1 fruit fly cellular context compared by ENCODE assay signal in the genomic region with DNA sequence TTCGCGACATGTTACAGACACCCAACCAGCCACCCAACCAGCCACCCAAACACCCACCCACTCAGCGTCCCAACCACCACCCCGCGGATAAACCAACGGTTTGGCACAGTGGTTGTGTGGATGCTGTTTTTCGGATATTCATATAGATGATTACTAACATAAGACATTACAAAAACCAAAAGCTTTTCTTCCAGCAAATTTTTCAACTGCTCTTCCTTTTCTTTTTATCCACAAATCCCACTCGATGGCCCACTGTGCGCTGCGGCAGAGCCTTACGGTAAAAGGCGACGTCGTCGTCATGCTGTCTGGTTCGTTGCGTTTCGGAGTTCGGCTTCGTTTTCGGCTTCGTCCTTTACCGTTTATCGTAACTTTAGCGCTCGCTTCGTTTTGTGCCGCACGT.
A peak's percentile ranks its signal among the peaks of the same experiment; 100 is the strongest.
TF ChIP-seq lines count a peak whose summit lies in the region.

No protein-coding gene starts in this region.

TF ChIP-seq in whole organism, embryonic, 481 proteins besides CTCF, POLR2A, EP300 and RAD21 (continued from another document and continues in another):
- TF ChIP-seq Taf1 (GFP tag; IDR thresholded peaks at IDR 0.05; lab: Robert Waterston, UW) (peak; percentile 37; the same call in 1 of the 2 replicates), lbe (GFP tag; optimal IDR thresholded peaks at IDR 0.05; lab: Kevin White, UChicago) (no peak), CG31441 (GFP tag; IDR thresholded peaks at IDR 0.05; lab: Robert Waterston, UW) (no peak), sisA (GFP tag; IDR thresholded peaks at IDR 0.05; lab: Robert Waterston, UW) (peak; percentile 61), CG11723 (GFP tag; optimal IDR thresholded peaks at IDR 0.05; lab: Kevin White, UChicago) (no peak), CG6791 (GFP tag; IDR thresholded peaks at IDR 0.05; lab: Robert Waterston, UW; ENCODE audit: partially characterized antibody) (no peak), CG17328 (GFP tag; IDR thresholded peaks at IDR 0.05; lab: Robert Waterston, UW) (peak; percentile 88), CG15269 (tag; optimal IDR thresholded peaks at IDR 0.05; lab: Kevin White, UChicago) (peak; percentile 58), CG13624 (GFP tag; optimal IDR thresholded peaks at IDR 0.05; lab: Kevin White, UChicago) (no peak), CG43689 (GFP tag; IDR thresholded peaks at IDR 0.05; lab: Robert Waterston, UW) (no peak), Gsc (GFP tag; IDR thresholded peaks at IDR 0.05; lab: Robert Waterston, UW) (peak; percentile 22; the same call in 1 of the 2 replicates), Xbp1 (GFP tag; optimal IDR thresholded peaks at IDR 0.05; lab: Kevin White, UChicago) (peak; percentile 50), CG8290 (GFP tag; optimal IDR thresholded peaks at IDR 0.05; lab: Kevin White, UChicago) (no peak), CG8290 (tag; optimal IDR thresholded peaks at IDR 0.05; lab: Kevin White, UChicago) (peak in 1 of 2 experiments; percentile 52), fd64A (GFP tag; optimal IDR thresholded peaks at IDR 0.05; lab: Kevin White, UChicago) (no peak), pros (GFP tag; optimal IDR thresholded peaks at IDR 0.05; lab: Kevin White, UChicago) (no peak), CG15601 (tag; optimal IDR thresholded peaks at IDR 0.05; lab: Kevin White, UChicago) (no peak), CG16863 (GFP tag; optimal IDR thresholded peaks at IDR 0.05; lab: Kevin White, UChicago) (peak; percentile 51), Oaz (GFP tag; IDR thresholded peaks at IDR 0.05; lab: Robert Waterston, UW) (0 out of 2 replicates have a peak, but pooled peaks have one; percentile 19), CG7556 (GFP tag; optimal IDR thresholded peaks at IDR 0.05; lab: Kevin White, UChicago) (peak; percentile 63), CG4360 (GFP tag; IDR thresholded peaks at IDR 0.05; lab: Robert Waterston, UW) (no peak; the same call in 1 of the 2 replicates), CG6654 (GFP tag; optimal IDR thresholded peaks at IDR 0.05; lab: Kevin White, UChicago) (peak; percentile 40), CG1602 (GFP tag; optimal IDR thresholded peaks at IDR 0.05; lab: Kevin White, UChicago) (peak; percentile 30), bowl (GFP tag; IDR thresholded peaks at IDR 0.05; lab: Robert Waterston, UW) (no peak), CG11093 (GFP tag; IDR thresholded peaks at IDR 0.05; lab: Robert Waterston, UW) (no peak; the same call in 2 of the 3 replicates), nau (GFP tag; optimal IDR thresholded peaks at IDR 0.05; lab: Kevin White, UChicago) (no peak), prd (optimal IDR thresholded peaks at IDR 0.05; lab: Kevin White, UChicago) (no peak), prd (GFP tag; IDR thresholded peaks at IDR 0.05; lab: Robert Waterston, UW) (peak; percentile 67), CG10654 (GFP tag; optimal IDR thresholded peaks at IDR 0.05; lab: Kevin White, UChicago) (no peak), CG11247 (GFP tag; IDR thresholded peaks at IDR 0.05; lab: Robert Waterston, UW) (peak; percentile 61), pum (GFP tag; optimal IDR thresholded peaks at IDR 0.05; lab: Kevin White, UChicago) (peak; percentile 16), dan (GFP tag; IDR thresholded peaks at IDR 0.05; lab: Robert Waterston, UW) (no peak), CG18619 (GFP tag; optimal IDR thresholded peaks at IDR 0.05; lab: Kevin White, UChicago) (peak; percentile 32), Bteb2 (GFP tag; optimal IDR thresholded peaks at IDR 0.05; lab: Kevin White, UChicago) (peak; percentile 38), Lpt (GFP tag; optimal IDR thresholded peaks at IDR 0.05; lab: Kevin White, UChicago) (no peak), Rx (GFP tag; IDR thresholded peaks at IDR 0.05; lab: Robert Waterston, UW) (peak; percentile 54; the same call in 1 of the 2 replicates), CG3065 (GFP tag; optimal IDR thresholded peaks at IDR 0.05; lab: Kevin White, UChicago) (no peak), wdn (GFP tag; IDR thresholded peaks at IDR 0.05; lab: Robert Waterston, UW) (no peak), CG8388 (GFP tag; optimal IDR thresholded peaks at IDR 0.05; lab: Kevin White, UChicago) (peak; percentile 33), CG5245 (GFP tag; optimal IDR thresholded peaks at IDR 0.05; lab: Kevin White, UChicago) (no peak), HmgZ (tag; optimal IDR thresholded peaks at IDR 0.05; lab: Kevin White, UChicago) (peak; percentile 36), seq (GFP tag; IDR thresholded peaks at IDR 0.05; lab: Robert Waterston, UW) (peak; percentile 46; the same call in 1 of the 2 replicates), peb (GFP tag; IDR thresholded peaks at IDR 0.05; lab: Robert Waterston, UW) (peak; percentile 49; the same call in 1 of the 2 replicates), aop (GFP tag; IDR thresholded peaks at IDR 0.05; lab: Robert Waterston, UW) (no peak), btn (GFP tag; optimal IDR thresholded peaks at IDR 0.05; lab: Kevin White, UChicago) (peak; percentile 4), CG17186 (GFP tag; optimal IDR thresholded peaks at IDR 0.05; lab: Kevin White, UChicago) (no peak), Mad (GFP tag; optimal IDR thresholded peaks at IDR 0.05; lab: Kevin White, UChicago) (peak; percentile 9), Sry-δ (GFP tag; optimal IDR thresholded peaks at IDR 0.05; lab: Kevin White, UChicago) (no peak), NK7.1 (GFP tag; optimal IDR thresholded peaks at IDR 0.05; lab: Kevin White, UChicago) (no peak), hb (GFP tag; IDR thresholded peaks at IDR 0.05; lab: Robert Waterston, UW; ENCODE audit: partially characterized antibody) (no peak), da (GFP tag; optimal IDR thresholded peaks at IDR 0.05; lab: Kevin White, UChicago) (peak; percentile 3), tna (GFP tag; IDR thresholded peaks at IDR 0.05; lab: Robert Waterston, UW; ENCODE audit: partially characterized antibody) (no peak), CG9609 (GFP tag; optimal IDR thresholded peaks at IDR 0.05; lab: Kevin White, UChicago) (peak; percentile 52), trh (GFP tag; optimal IDR thresholded peaks at IDR 0.05; lab: Kevin White, UChicago) (no peak), dpn (GFP tag; optimal IDR thresholded peaks at IDR 0.05; lab: Kevin White, UChicago) (peak; percentile 25 to 27), CG2199 (GFP tag; IDR thresholded peaks at IDR 0.05; lab: Robert Waterston, UW) (0 out of 3 replicates have a peak, but pooled peaks have one; percentile 24), Tbp (GFP tag; optimal IDR thresholded peaks at IDR 0.05; lab: Kevin White, UChicago) (no peak), HLH4C (GFP tag; IDR thresholded peaks at IDR 0.05; lab: Robert Waterston, UW; ENCODE audit: partially characterized antibody) (no peak), gcm2 (GFP tag; optimal IDR thresholded peaks at IDR 0.05; lab: Kevin White, UChicago) (peak; percentile 8), D (optimal IDR thresholded peaks at IDR 0.05; lab: Kevin White, UChicago) (no peak), D (GFP tag; optimal IDR thresholded peaks at IDR 0.05; lab: Kevin White, UChicago) (no peak), ERR (GFP tag; optimal IDR thresholded peaks at IDR 0.05; lab: Kevin White, UChicago) (peak; percentile 47), CG15514 (GFP tag; optimal IDR thresholded peaks at IDR 0.05; lab: Kevin White, UChicago) (peak; percentile 49), CG2875 (GFP tag; optimal IDR thresholded peaks at IDR 0.05; lab: Kevin White, UChicago) (no peak), bsh (GFP tag; optimal IDR thresholded peaks at IDR 0.05; lab: Kevin White, UChicago) (peak in 1 of 2 experiments; percentile 70), yki (optimal IDR thresholded peaks at IDR 0.05; lab: Kevin White, UChicago) (no peak), CG15073 (GFP tag; optimal IDR thresholded peaks at IDR 0.05; lab: Kevin White, UChicago) (no peak), Deaf1 (tag; optimal IDR thresholded peaks at IDR 0.05; lab: Kevin White, UChicago) (peak; percentile 87), CG12744 (GFP tag; optimal IDR thresholded peaks at IDR 0.05; lab: Kevin White, UChicago) (no peak), exex (tag; optimal IDR thresholded peaks at IDR 0.05; lab: Kevin White, UChicago) (no peak), E2f1 (GFP tag; IDR thresholded peaks at IDR 0.05; lab: Robert Waterston, UW) (peak; percentile 64), CG33557 (GFP tag; optimal IDR thresholded peaks at IDR 0.05; lab: Kevin White, UChicago) (no peak), CG7745 (tag; optimal IDR thresholded peaks at IDR 0.05; lab: Kevin White, UChicago) (no peak), CG10321 (GFP tag; IDR thresholded peaks at IDR 0.05; lab: Robert Waterston, UW) (no peak), tx (GFP tag; optimal IDR thresholded peaks at IDR 0.05; lab: Kevin White, UChicago) (peak; percentile 40), otp (GFP tag; IDR thresholded peaks at IDR 0.05; lab: Robert Waterston, UW) (peak; percentile 79; the same call in 2 of the 3 replicates), slbo (GFP tag; IDR thresholded peaks at IDR 0.05; lab: Robert Waterston, UW) (peak; percentile 73), CG12236 (GFP tag; optimal IDR thresholded peaks at IDR 0.05; lab: Kevin White, UChicago) (no peak), CG3726 (GFP tag; IDR thresholded peaks at IDR 0.05; lab: Robert Waterston, UW) (0 out of 3 replicates have a peak, but pooled peaks have one; percentile 21), insv (GFP tag; optimal IDR thresholded peaks at IDR 0.05; lab: Kevin White, UChicago) (no peak), NfI (GFP tag; optimal IDR thresholded peaks at IDR 0.05; lab: Kevin White, UChicago) (peak; percentile 53), CG11398 (GFP tag; optimal IDR thresholded peaks at IDR 0.05; lab: Kevin White, UChicago) (no peak), CG6254 (GFP tag; optimal IDR thresholded peaks at IDR 0.05; lab: Kevin White, UChicago) (no peak), CG1832 (GFP tag; optimal IDR thresholded peaks at IDR 0.05; lab: Kevin White, UChicago) (no peak), Nf-YB (GFP tag; optimal IDR thresholded peaks at IDR 0.05; lab: Kevin White, UChicago) (no peak), oc (tag; optimal IDR thresholded peaks at IDR 0.05; lab: Kevin White, UChicago) (peak; percentile 12), CG12299 (tag; optimal IDR thresholded peaks at IDR 0.05; lab: Kevin White, UChicago) (no peak), Eip74EF (GFP tag; optimal IDR thresholded peaks at IDR 0.05; lab: Kevin White, UChicago) (no peak), tup (GFP tag; optimal IDR thresholded peaks at IDR 0.05; lab: Kevin White, UChicago) (peak; percentile 9), CG10565 (GFP tag; optimal IDR thresholded peaks at IDR 0.05; lab: Kevin White, UChicago) (no peak), CG10543 (GFP tag; optimal IDR thresholded peaks at IDR 0.05; lab: Kevin White, UChicago) (no peak), pfk (GFP tag; optimal IDR thresholded peaks at IDR 0.05; lab: Kevin White, UChicago) (no peak), fd96Cb (tag; optimal IDR thresholded peaks at IDR 0.05; lab: Kevin White, UChicago) (peak; percentile 49), CG34376 (GFP tag; optimal IDR thresholded peaks at IDR 0.05; lab: Kevin White, UChicago) (peak; percentile 18), Blimp-1 (GFP tag; optimal IDR thresholded peaks at IDR 0.05; lab: Kevin White, UChicago) (no peak), CG18599 (GFP tag; optimal IDR thresholded peaks at IDR 0.05; lab: Kevin White, UChicago) (peak; percentile 88), CG4424 (GFP tag; optimal IDR thresholded peaks at IDR 0.05; lab: Kevin White, UChicago) (peak; percentile 27), CG1792 (GFP tag; optimal IDR thresholded peaks at IDR 0.05; lab: Kevin White, UChicago) (peak; percentile 13), croc (GFP tag; conservative IDR thresholded peaks at IDR 0.05; lab: Robert Waterston, UW) (peak; percentile 27; the same call in 1 of the 3 replicates), ind (GFP tag; optimal IDR thresholded peaks at IDR 0.05; lab: Kevin White, UChicago) (peak; percentile 50), CG30403 (GFP tag; optimal IDR thresholded peaks at IDR 0.05; lab: Kevin White, UChicago) (peak; percentile 28), CG8765 (GFP tag; IDR thresholded peaks at IDR 0.05; lab: Robert Waterston, UW) (peak; percentile 60), fru (optimal IDR thresholded peaks at IDR 0.05; lab: Kevin White, UChicago) (no peak), Gug (GFP tag; IDR thresholded peaks at IDR 0.05; lab: Robert Waterston, UW) (peak; percentile 54; the same call in 2 of the 4 replicates), bigmax (GFP tag; optimal IDR thresholded peaks at IDR 0.05; lab: Kevin White, UChicago) (no peak), sob (GFP tag; IDR thresholded peaks at IDR 0.05; lab: Robert Waterston, UW) (peak; percentile 59; the same call in 1 of the 2 replicates), CG6175 (GFP tag; IDR thresholded peaks at IDR 0.05; lab: Robert Waterston, UW) (0 out of 3 replicates have a peak, but pooled peaks have one; percentile 14), MTF-1 (GFP tag; optimal IDR thresholded peaks at IDR 0.05; lab: Kevin White, UChicago; ENCODE audit: borderline replicate concordance) (peak; percentile 35), HLH3B (GFP tag; IDR thresholded peaks at IDR 0.05; lab: Robert Waterston, UW) (peak; percentile 78), CG6272 (GFP tag; IDR thresholded peaks at IDR 0.05; lab: Robert Waterston, UW) (0 out of 2 replicates have a peak, but pooled peaks have one; percentile 23), CG14441 (GFP tag; IDR thresholded peaks at IDR 0.05; lab: Robert Waterston, UW) (peak; percentile 68), Rfx (GFP tag; IDR thresholded peaks at IDR 0.05; lab: Robert Waterston, UW) (peak; percentile 69), Optix (GFP tag; IDR thresholded peaks at IDR 0.05; lab: Robert Waterston, UW) (peak; percentile 76), Chrac-16 (GFP tag; optimal IDR thresholded peaks at IDR 0.05; lab: Kevin White, UChicago) (no peak), CG10366 (GFP tag; IDR thresholded peaks at IDR 0.05; lab: Robert Waterston, UW) (peak; percentile 57; the same call in 1 of the 2 replicates), Dref (GFP tag; IDR thresholded peaks at IDR 0.05; lab: Robert Waterston, UW) (no peak), psq (GFP tag; optimal IDR thresholded peaks at IDR 0.05; lab: Kevin White, UChicago) (peak; percentile 31), Antp (GFP tag; optimal IDR thresholded peaks at IDR 0.05; lab: Kevin White, UChicago) (peak; percentile 70), CG11456 (GFP tag; IDR thresholded peaks at IDR 0.05; lab: Robert Waterston, UW) (peak; percentile 73), CG14014 (GFP tag; IDR thresholded peaks at IDR 0.05; lab: Robert Waterston, UW) (peak; percentile 82), Awh (GFP tag; IDR thresholded peaks at IDR 0.05; lab: Robert Waterston, UW) (peak; percentile 67), crol (GFP tag; IDR thresholded peaks at IDR 0.05; lab: Robert Waterston, UW) (peak; percentile 55), corto (GFP tag; optimal IDR thresholded peaks at IDR 0.05; lab: Kevin White, UChicago) (no peak), cad (GFP tag; optimal IDR thresholded peaks at IDR 0.05; lab: Kevin White, UChicago) (no peak), Atf-2 (GFP tag; optimal IDR thresholded peaks at IDR 0.05; lab: Kevin White, UChicago) (peak; percentile 10), jigr1 (GFP tag; IDR thresholded peaks at IDR 0.05; lab: Robert Waterston, UW) (no peak)
